Worm (Caenorhabditis elegans) whole organism, midembryonic: ENCODE data around the gene K08E4.8.

Experiments
- cog-1 ChIP-seq: sonication (generic microtip); optimal IDR thresholded peaks from 2 replicates; lab custom pipeline; 2016; ENCODE audit warnings: missing genetic modification characterization, missing compliant biosample characterization
- flt-1 ChIP-seq: fragments of 200-800 bp; sonication (Bioruptor generic); IDR thresholded peaks from 2 replicates; pipeline ENCODE4 v1.3.6; 2022; ENCODE audit warnings: missing genetic modification characterization, missing compliant biosample characterization
- klf-2 ChIP-seq: fragments of 200-800 bp; sonication (Bioruptor generic); conservative IDR thresholded peaks from 2 replicates; pipeline ENCODE4 v1.3.6; 2022; ENCODE audit warnings: missing genetic modification reagents, missing genetic modification characterization, missing compliant biosample characterization
- tab-1 ChIP-seq: fragments of 200-800 bp; sonication (Bioruptor generic); IDR thresholded peaks from 2 replicates; pipeline ENCODE4 v1.3.6; 2022; ENCODE audit warnings: missing genetic modification characterization, missing compliant biosample characterization

DNA sequence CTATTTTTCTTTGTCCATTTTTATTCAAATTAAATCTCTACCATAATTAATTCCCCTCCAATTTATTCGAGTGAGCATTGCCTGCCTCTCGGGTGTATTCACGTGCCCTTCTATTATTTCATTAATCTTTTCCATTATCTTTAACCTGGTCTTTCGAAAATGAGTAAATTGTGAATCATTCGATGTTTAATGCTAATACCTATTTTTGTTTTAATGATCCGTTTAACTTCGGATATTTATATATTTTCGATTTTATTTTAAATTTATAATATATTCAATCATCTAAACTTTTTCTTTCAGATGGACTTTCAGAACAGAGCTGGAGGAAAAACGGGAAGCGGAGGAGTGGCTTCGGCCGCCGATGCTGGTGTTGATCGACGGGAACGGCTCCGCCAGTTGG is 23.0 kb upstream of the K08E4.8 start, which contains the start of gene repo-1:
- no peak for TF ChIP-seq cog-1
- TF ChIP-seq flt-1, result no peak
- TF ChIP-seq klf-2 (GFP tag; lab: Robert Waterston, UW), result no peak
- TF ChIP-seq tab-1 (GFP tag; lab: Robert Waterston, UW), result no peak
